Worm (Caenorhabditis elegans) whole organism, L4 larva: ENCODE data around the gene srh-276.

ENCODE experiments used
- F10B5.3 ChIP-seq: sonication (generic microtip); optimal IDR thresholded peaks from 2 replicates; lab custom pipeline; 2016; ENCODE audit warnings: mild to moderate bottlenecking, missing genetic modification characterization, missing compliant biosample characterization
- F44E2.7 ChIP-seq: fragments of 200-800 bp; sonication (Bioruptor generic); IDR thresholded peaks from 2 replicates; pipeline ENCODE4 v2.1.2; 2022; ENCODE audit warnings: missing genetic modification characterization, missing compliant biosample characterization
- F49E8.2 ChIP-seq: sonication (generic microtip); optimal IDR thresholded peaks from 2 replicates; lab custom pipeline; 2016; ENCODE audit warnings: missing compliant biosample characterization, mild to moderate bottlenecking, missing genetic modification characterization, borderline replicate concordance
- R02D3.7 ChIP-seq: fragments of 150-350 bp; sonication (generic microtip); optimal IDR thresholded peaks from 3 replicates; lab custom pipeline; 2014; ENCODE audit warnings: missing biosample characterization, missing genetic modification characterization
- aha-1 ChIP-seq: fragments of 150-350 bp; peaks from one replicate; lab custom pipeline; 2014; ENCODE audit warnings: missing biosample characterization, missing genetic modification characterization
- ama-1 ChIP-seq: fragments of 150-350 bp; optimal IDR thresholded peaks from 2 replicates; lab custom pipeline; 2014; ENCODE audit warnings: inconsistent platforms, mixed read lengths
- ceh-28 ChIP-seq: fragments of 150-350 bp; optimal IDR thresholded peaks from 2 replicates; lab custom pipeline; 2014; ENCODE audit warnings: missing biosample characterization, missing genetic modification reagents, missing genetic modification characterization
- ceh-32 ChIP-seq: sonication (generic microtip); optimal IDR thresholded peaks from 2 replicates; lab custom pipeline; 2016; ENCODE audit warnings: mild to moderate bottlenecking, missing genetic modification characterization, missing compliant biosample characterization; ENCODE audit not compliant: poor library complexity
- ceh-44 ChIP-seq: fragments of 200-800 bp; sonication (Bioruptor generic); IDR thresholded peaks from 2 replicates; pipeline ENCODE4 v1.3.6; 2022; ENCODE audit warnings: missing genetic modification reagents, missing genetic modification characterization, missing compliant biosample characterization
- ceh-62 ChIP-seq: sonication (generic microtip); optimal IDR thresholded peaks from 2 replicates; lab custom pipeline; 2017; ENCODE audit warnings: missing biosample characterization, missing genetic modification characterization
- ces-1 ChIP-seq: fragments of 150-350 bp; sonication (generic microtip); optimal IDR thresholded peaks from 4 replicates; lab custom pipeline; 2014; ENCODE audit warnings: missing biosample characterization, missing genetic modification reagents, missing genetic modification characterization
- daf-19 ChIP-seq: fragments of 200-800 bp; sonication (Bioruptor generic); conservative IDR thresholded peaks from 2 replicates; pipeline ENCODE4 v1.3.6; 2022; ENCODE audit warnings: missing genetic modification characterization, missing compliant biosample characterization
- daf-8 ChIP-seq: fragments of 200-800 bp; sonication (Bioruptor generic); IDR thresholded peaks from 2 replicates; pipeline ENCODE4 v1.3.6; 2022; ENCODE audit warnings: missing genetic modification characterization, missing compliant biosample characterization
- dmd-8 ChIP-seq: fragments of 200-800 bp; sonication (Bioruptor generic); IDR thresholded peaks from 2 replicates; pipeline ENCODE4 v1.3.6; 2022; ENCODE audit warnings: missing genetic modification characterization, missing compliant biosample characterization
- dmd-9 ChIP-seq: fragments of 200-800 bp; sonication (Bioruptor generic); IDR thresholded peaks from 2 replicates; pipeline ENCODE4 v1.3.6; 2022; ENCODE audit warnings: missing genetic modification reagents, missing genetic modification characterization, missing compliant biosample characterization
- duxl-1 ChIP-seq: sonication (generic microtip); optimal IDR thresholded peaks from 2 replicates; lab custom pipeline; 2016; ENCODE audit warnings: mild to moderate bottlenecking, missing genetic modification characterization, moderate library complexity, missing compliant biosample characterization; ENCODE audit not compliant: poor library complexity
- egl-27 ChIP-seq: sonication (generic microtip); optimal IDR thresholded peaks from 3 replicates; lab custom pipeline; 2017; ENCODE audit warnings: missing biosample characterization, missing genetic modification reagents, missing genetic modification characterization
- hif-1 ChIP-seq, 2 experiments: sonication (generic microtip); optimal IDR thresholded peaks; 2 replicates each; lab custom pipeline; 2016 to 2017; ENCODE audit warnings: missing compliant biosample characterization in 2 of 2, missing genetic modification characterization in 2 of 2, missing genetic modification reagents in 2 of 2, missing genotype in 2 of 2, mild to moderate bottlenecking in 1 of 2
- hlh-11 ChIP-seq: fragments of 200-800 bp; sonication (Bioruptor generic); optimal IDR thresholded peaks from 2 replicates; lab custom pipeline; 2018; ENCODE audit warnings: mild to moderate bottlenecking, missing genetic modification characterization, missing compliant biosample characterization
- hmg-1.1 ChIP-seq: fragments of 200-800 bp; sonication (Bioruptor generic); IDR thresholded peaks from 2 replicates; pipeline ENCODE4 v1.3.6; 2022; ENCODE audit warnings: missing genetic modification reagents, missing genetic modification characterization, missing compliant biosample characterization
- lin-15B ChIP-seq: fragments of 150-350 bp; sonication (generic microtip); optimal IDR thresholded peaks from 3 replicates; lab custom pipeline; 2014; ENCODE audit warnings: missing biosample characterization, missing genetic modification characterization
- lin-38 ChIP-seq: fragments of 200-800 bp; sonication (Bioruptor generic); IDR thresholded peaks from 2 replicates; pipeline ENCODE4 v1.3.6; 2022; ENCODE audit warnings: missing genetic modification reagents, missing genetic modification characterization, missing compliant biosample characterization
- lin-39 ChIP-seq: fragments of 150-350 bp; optimal IDR thresholded peaks from 2 replicates; lab custom pipeline; 2014; ENCODE audit warnings: missing biosample characterization, missing genetic modification reagents, missing genetic modification characterization
- lir-3 ChIP-seq: sonication (generic microtip); optimal IDR thresholded peaks from 2 replicates; lab custom pipeline; 2016; ENCODE audit warnings: mild to moderate bottlenecking, missing genetic modification characterization, missing compliant biosample characterization
- madf-5 ChIP-seq, 2 experiments: fragments of 200-800 bp; sonication (Bioruptor generic); IDR thresholded peaks; 2 replicates each; pipeline ENCODE4 v1.3.6; 2022; ENCODE audit warnings: missing compliant biosample characterization in 2 of 2, missing genetic modification characterization in 2 of 2
- madf-9 ChIP-seq: fragments of 200-800 bp; sonication (Bioruptor generic); conservative IDR thresholded peaks from 2 replicates; pipeline ENCODE4 v1.3.6; 2022; ENCODE audit warnings: missing genetic modification reagents, missing genetic modification characterization, missing compliant biosample characterization
- mdl-1 ChIP-seq, 2 experiments: fragments of 150-350 bp in 1 of 2; sonication (generic microtip) in 1 of 2; optimal IDR thresholded peaks; 2 replicates each; lab custom pipeline; 2014 to 2017; ENCODE audit warnings: missing biosample characterization in 2 of 2, missing genetic modification characterization in 2 of 2
- mep-1 ChIP-seq: fragments of 150-350 bp; sonication (generic microtip); optimal IDR thresholded peaks from 3 replicates; lab custom pipeline; 2014; ENCODE audit warnings: missing biosample characterization, missing genetic modification characterization
- mes-2 ChIP-seq: sonication (generic microtip); optimal IDR thresholded peaks from 2 replicates; lab custom pipeline; 2016; ENCODE audit warnings: missing genotype, mild to moderate bottlenecking, missing genetic modification characterization, missing compliant biosample characterization; ENCODE audit not compliant: poor library complexity, severe bottlenecking
- mxl-2 ChIP-seq: fragments of 200-800 bp; sonication (Bioruptor generic); conservative IDR thresholded peaks from 2 replicates; pipeline ENCODE4 v1.3.6; 2022; ENCODE audit warnings: missing genetic modification reagents, missing genetic modification characterization, missing compliant biosample characterization
- nhr-11 ChIP-seq: fragments of 150-350 bp; optimal IDR thresholded peaks from 2 replicates; lab custom pipeline; 2014; ENCODE audit warnings: missing biosample characterization, missing genetic modification characterization
- nhr-111 ChIP-seq: fragments of 200-800 bp; sonication (Bioruptor generic); optimal IDR thresholded peaks from 2 replicates; lab custom pipeline; 2018; ENCODE audit warnings: mild to moderate bottlenecking, missing genetic modification characterization, missing compliant biosample characterization
- nhr-25 ChIP-seq: sonication (generic microtip); optimal IDR thresholded peaks from 2 replicates; lab custom pipeline; 2017; ENCODE audit warnings: missing genetic modification characterization, mild to moderate bottlenecking, missing compliant biosample characterization, antibody characterized with exemption, moderate library complexity, borderline replicate concordance; ENCODE audit not compliant: insufficient read depth
- nhr-6 ChIP-seq: fragments of 150-350 bp; optimal IDR thresholded peaks from 2 replicates; lab custom pipeline; 2014; ENCODE audit warnings: missing biosample characterization, missing genetic modification characterization
- nhr-76 ChIP-seq: fragments of 150-350 bp; optimal IDR thresholded peaks from 2 replicates; lab custom pipeline; 2014; ENCODE audit warnings: missing biosample characterization, missing genetic modification characterization
- sdz-12 ChIP-seq: fragments of 200-800 bp; sonication (Bioruptor generic); optimal IDR thresholded peaks from 2 replicates; lab custom pipeline; 2018; ENCODE audit warnings: mild to moderate bottlenecking, missing genetic modification characterization, missing compliant biosample characterization
- set-16 ChIP-seq: fragments of 200-800 bp; sonication (Bioruptor generic); IDR thresholded peaks from 2 replicates; pipeline ENCODE4 v1.3.6; 2022; ENCODE audit warnings: missing genetic modification reagents, missing genetic modification characterization, missing compliant biosample characterization
- skn-1 ChIP-seq: fragments of 150-350 bp; optimal IDR thresholded peaks from 2 replicates; lab custom pipeline; 2014; ENCODE audit warnings: missing biosample characterization, missing genetic modification characterization
- snpc-1.2 ChIP-seq: fragments of 200-800 bp; sonication (Bioruptor generic); IDR thresholded peaks from 2 replicates; pipeline ENCODE4 v1.3.6; 2022; ENCODE audit warnings: missing genetic modification reagents, missing genetic modification characterization, missing compliant biosample characterization
- spr-1 ChIP-seq: sonication (generic microtip); optimal IDR thresholded peaks from 2 replicates; lab custom pipeline; 2016; ENCODE audit warnings: mild to moderate bottlenecking, missing genetic modification characterization, missing compliant biosample characterization
- tag-97 ChIP-seq: fragments of 200-800 bp; sonication (Bioruptor generic); IDR thresholded peaks from 2 replicates; pipeline ENCODE4 v1.3.6; 2022; ENCODE audit warnings: missing genetic modification characterization, missing compliant biosample characterization
- tra-1 ChIP-seq: fragments of 200-800 bp; sonication (Bioruptor generic); IDR thresholded peaks from 2 replicates; pipeline ENCODE4 v1.3.6; 2022; ENCODE audit warnings: missing genetic modification reagents, missing genetic modification characterization, missing compliant biosample characterization
- unc-39 ChIP-seq: sonication (generic microtip); optimal IDR thresholded peaks from 2 replicates; lab custom pipeline; 2017; ENCODE audit warnings: missing biosample characterization, missing genetic modification characterization
- unc-62 ChIP-seq, 3 experiments: fragments of 150-350 bp in 1 of 3; sonication (generic microtip); optimal IDR thresholded peaks in 2 of 3; peaks in 1 of 3; 1 replicate in 1 of 3; 2 replicates in 2 of 3; lab custom pipeline; 2014 to 2017; ENCODE audit warnings: missing biosample characterization in 3 of 3, missing genetic modification characterization in 3 of 3, missing genetic modification reagents in 3 of 3, missing genotype in 1 of 3
- vab-7 ChIP-seq: fragments of 200-800 bp; sonication (Bioruptor generic); IDR thresholded peaks from 2 replicates; pipeline ENCODE4 v1.3.6; 2022; ENCODE audit warnings: missing genetic modification reagents, missing genetic modification characterization, missing compliant biosample characterization
- zag-1 ChIP-seq: fragments of 150-350 bp; optimal IDR thresholded peaks from 2 replicates; lab custom pipeline; 2014; ENCODE audit warnings: missing biosample characterization, missing genetic modification characterization
- zfp-2 ChIP-seq: sonication (generic microtip); optimal IDR thresholded peaks from 2 replicates; lab custom pipeline; 2016; ENCODE audit warnings: mild to moderate bottlenecking, missing genetic modification characterization, missing compliant biosample characterization
- zip-2 ChIP-seq: fragments of 150-350 bp; optimal IDR thresholded peaks from 2 replicates; lab custom pipeline; 2014; ENCODE audit warnings: missing biosample characterization, missing genetic modification characterization
- ztf-11 ChIP-seq: fragments of 150-350 bp; optimal IDR thresholded peaks from 2 replicates; lab custom pipeline; 2014; ENCODE audit warnings: missing biosample characterization, missing genetic modification characterization
- ztf-7 ChIP-seq: fragments of 150-350 bp; optimal IDR thresholded peaks from 2 replicates; lab custom pipeline; 2014; ENCODE audit warnings: missing biosample characterization, missing genetic modification characterization

The srh-276 gene

DNA sequence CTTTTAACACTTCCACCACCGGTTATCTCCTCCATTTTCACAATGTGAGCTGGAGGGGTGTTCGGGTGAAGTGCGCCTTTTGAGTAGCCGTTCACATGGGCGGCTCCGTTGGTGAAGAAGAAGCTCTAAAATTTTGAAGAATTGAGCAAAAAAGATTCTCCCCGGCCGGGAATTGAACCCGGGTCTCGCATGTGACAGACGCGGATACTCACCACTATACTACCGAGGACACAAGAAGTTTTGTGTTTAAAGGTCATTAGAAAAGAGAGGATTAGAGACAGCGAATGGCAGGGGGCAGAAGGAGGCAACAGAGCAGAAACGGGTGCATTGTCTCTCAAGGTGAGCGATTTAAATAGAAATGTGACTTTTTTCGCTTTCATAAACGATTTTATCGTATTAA lies 22.5 kb downstream of the srh-276 start (continued):
- TF ChIP-seq set-16: 0 out of 2 replicates have a peak, but pooled peaks have one; percentile 33
- TF ChIP-seq nhr-111 (GFP tag; lab: Kevin White, UChicago): no peak
- TF ChIP-seq nhr-11 (tag; lab: Kevin White, UChicago): no peak
- no peak for TF ChIP-seq lin-15B
- TF ChIP-seq vab-7 (GFP tag; lab: Robert Waterston, UW): peak; percentile 69; the same call in 1 of the 2 replicates
- peak; percentile 67 for TF ChIP-seq mep-1
- TF ChIP-seq unc-39 (tag; lab: Kevin White, UChicago): no peak
- TF ChIP-seq ceh-44: 0 out of 2 replicates have a peak, but pooled peaks have one; percentile 29
- TF ChIP-seq daf-8: 0 out of 2 replicates have a peak, but pooled peaks have one; percentile 40
- TF ChIP-seq duxl-1 (tag; lab: Kevin White, UChicago): peak; percentile 63
- no peak for TF ChIP-seq lin-39 (tag; lab: Kevin White, UChicago)
- TF ChIP-seq ceh-62: no peak
- TF ChIP-seq ceh-32 (tag; lab: Kevin White, UChicago): no peak
- peak; percentile 47 for TF ChIP-seq lir-3
- TF ChIP-seq mxl-2 (GFP tag; lab: Robert Waterston, UW): no peak
- peak; percentile 52 for TF ChIP-seq mes-2 (tag; lab: Kevin White, UChicago)
- TF ChIP-seq F10B5.3 (tag; lab: Kevin White, UChicago): no peak
- TF ChIP-seq tra-1: peak; percentile 81
- TF ChIP-seq egl-27 (tag; lab: Kevin White, UChicago): no peak
- TF ChIP-seq tag-97 (GFP tag; lab: Robert Waterston, UW): no peak
- TF ChIP-seq dmd-9 (GFP tag; lab: Robert Waterston, UW): 0 out of 2 replicates have a peak, but pooled peaks have one; percentile 32
- TF ChIP-seq lin-38 (GFP tag; lab: Robert Waterston, UW): peak; percentile 71
- TF ChIP-seq nhr-6 (tag; lab: Kevin White, UChicago): peak; percentile 25
- no peak for TF ChIP-seq zfp-2 (tag; lab: Kevin White, UChicago)
- no peak for TF ChIP-seq nhr-76 (tag; lab: Kevin White, UChicago)
- peak; percentile 98 for TF ChIP-seq aha-1 (tag; lab: Kevin White, UChicago)
- TF ChIP-seq mdl-1 (tag; optimal IDR thresholded peaks at IDR 0.05; lab: Kevin White, UChicago): peak in 1 of 2 experiments; percentile 55
- no peak for TF ChIP-seq unc-62 (GFP tag; optimal IDR thresholded peaks at IDR 0.05 in 1 of 2; lab: Kevin White, UChicago)
- no peak for TF ChIP-seq unc-62 (tag; optimal IDR thresholded peaks at IDR 0.05; lab: Kevin White, UChicago)
- TF ChIP-seq madf-9: peak; percentile 82
- no peak for TF ChIP-seq nhr-25
- peak; percentile 2 for TF ChIP-seq F49E8.2
- peak; percentile 51 to 73; a peak in 1 of 4 replicates for TF ChIP-seq madf-5 (GFP tag; IDR thresholded peaks at IDR 0.05; lab: Robert Waterston, UW)
- peak in 1 of 2 experiments; percentile 35 for TF ChIP-seq hif-1 (tag; optimal IDR thresholded peaks at IDR 0.05; lab: Kevin White, UChicago)
- no peak for TF ChIP-seq ztf-7 (tag; lab: Kevin White, UChicago)
- 0 out of 2 replicates have a peak, but pooled peaks have one; percentile 54 for TF ChIP-seq F44E2.7 (GFP tag; lab: Robert Waterston, UW)
- TF ChIP-seq zag-1 (tag; lab: Kevin White, UChicago): no peak
- TF ChIP-seq ces-1: no peak
- no peak for TF ChIP-seq ama-1 (lab: Kevin White, UChicago)
- peak; percentile 73 for TF ChIP-seq sdz-12 (GFP tag; lab: Kevin White, UChicago)
- no peak for TF ChIP-seq ceh-28
- peak; percentile 66; the same call in 1 of the 2 replicates for TF ChIP-seq snpc-1.2 (GFP tag; lab: Robert Waterston, UW)
- TF ChIP-seq hlh-11: peak; percentile 43
- no peak for TF ChIP-seq zip-2 (tag; lab: Kevin White, UChicago)
- TF ChIP-seq spr-1 (tag; lab: Kevin White, UChicago): peak; percentile 46
- no peak for TF ChIP-seq R02D3.7
- TF ChIP-seq ztf-11 (tag; lab: Kevin White, UChicago): no peak
- no peak for TF ChIP-seq daf-19 (GFP tag; lab: Robert Waterston, UW)
- TF ChIP-seq dmd-8 (GFP tag; lab: Robert Waterston, UW): peak; percentile 91
- no peak for TF ChIP-seq skn-1 (tag; lab: Kevin White, UChicago)
- peak; percentile 79 for TF ChIP-seq hmg-1.1 (GFP tag; lab: Robert Waterston, UW)
